Worm (Caenorhabditis elegans) whole organism, mixed stage, embryonic: ENCODE results near the gene fbxa-181.

Experiments used
- lsy-2 ChIP-seq: fragments of 150-350 bp; optimal IDR thresholded peaks from 2 replicates; lab custom pipeline; 2014; ENCODE audit warnings: missing biosample characterization, missing genetic modification characterization
- nhr-237 ChIP-seq: fragments of 150-350 bp; optimal IDR thresholded peaks from 2 replicates; lab custom pipeline; 2014; ENCODE audit warnings: missing biosample characterization, missing genetic modification characterization
- nhr-76 ChIP-seq: sonication (generic microtip); optimal IDR thresholded peaks from 2 replicates; lab custom pipeline; 2017; ENCODE audit warnings: missing biosample characterization, missing genetic modification characterization
- pha-4 ChIP-seq: fragments of 150-350 bp; optimal IDR thresholded peaks from 2 replicates; lab custom pipeline; 2018; ENCODE audit warnings: missing biosample characterization, missing genetic modification reagents, missing genetic modification characterization
- unc-39 ChIP-seq: fragments of 150-350 bp; optimal IDR thresholded peaks from 2 replicates; lab custom pipeline; 2014; ENCODE audit warnings: missing biosample characterization, missing genetic modification characterization
- unc-62 ChIP-seq: fragments of 150-350 bp; optimal IDR thresholded peaks from 2 replicates; lab custom pipeline; 2014; ENCODE audit warnings: missing biosample characterization, missing genetic modification reagents, missing genetic modification characterization

DNA sequence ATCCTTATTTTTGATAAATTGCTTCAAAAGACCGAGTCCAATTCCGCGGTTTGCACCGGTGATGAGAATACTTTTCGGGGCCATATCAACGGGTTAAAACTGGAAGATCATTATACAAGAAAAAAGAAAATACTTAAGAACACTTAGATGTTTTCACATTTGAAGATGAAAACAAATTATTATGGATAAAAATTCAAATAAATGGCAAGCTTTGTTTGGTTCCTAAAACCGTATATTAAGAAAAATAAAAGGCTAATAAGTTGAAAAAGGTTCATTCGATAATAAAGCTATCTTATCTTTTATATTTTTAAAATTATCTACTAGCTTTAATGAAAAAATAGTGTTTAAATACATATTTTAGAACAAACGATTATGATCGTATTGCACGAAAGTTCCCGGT, 27.8 kb downstream of the fbxa-181 start, which contains the start of gene F20G2.1:
- no peak for TF ChIP-seq unc-62
- no peak for TF ChIP-seq pha-4 (tag; lab: Kevin White, UChicago)
- no peak for TF ChIP-seq lsy-2 (tag; lab: Kevin White, UChicago)
- no peak for TF ChIP-seq nhr-237 (tag; lab: Kevin White, UChicago)
- TF ChIP-seq nhr-76 (tag; lab: Kevin White, UChicago): no peak
- no peak for TF ChIP-seq unc-39
